Worm (Caenorhabditis elegans): Measurements from ENCODE around the gene F49C12.2.

ce11 chrIV:9274008-9274529 lies 25.0 kb downstream of the F49C12.2 start, which contains the start of gene nmy-3:
- no peak for TF ChIP-seq attf-3 (GFP tag; conservative IDR thresholded peaks at IDR 0.05)
- no peak for TF ChIP-seq snpc-4 (GFP tag; optimal IDR thresholded peaks at IDR 0.05)
- TF ChIP-seq snpc-4 (tag; optimal IDR thresholded peaks at IDR 0.05): no peak
- no peak for TF ChIP-seq sea-2 (GFP tag; IDR thresholded peaks at IDR 0.05)
- TF ChIP-seq mes-4 (tag; optimal IDR thresholded peaks at IDR 0.05): no peak
- no peak for TF ChIP-seq tlf-1 (GFP tag; optimal IDR thresholded peaks at IDR 0.05)
- no peak for TF ChIP-seq dpl-1 (GFP tag; optimal IDR thresholded peaks at IDR 0.05)
- no peak for TF ChIP-seq ZK185.1 (tag; optimal IDR thresholded peaks at IDR 0.05; ENCODE audit: poor library complexity, severe bottlenecking)
- no peak for TF ChIP-seq ztf-6 (GFP tag; IDR thresholded peaks at IDR 0.05)
- TF ChIP-seq hlh-26 (GFP tag; conservative IDR thresholded peaks at IDR 0.05): no peak
- TF ChIP-seq zfh-2 (GFP tag; conservative IDR thresholded peaks at IDR 0.05): no peak

All from whole organism, young adult.